Worm (Caenorhabditis elegans): ENCODE measurements around the gene clec-166.

Gene clec-166

DNA sequence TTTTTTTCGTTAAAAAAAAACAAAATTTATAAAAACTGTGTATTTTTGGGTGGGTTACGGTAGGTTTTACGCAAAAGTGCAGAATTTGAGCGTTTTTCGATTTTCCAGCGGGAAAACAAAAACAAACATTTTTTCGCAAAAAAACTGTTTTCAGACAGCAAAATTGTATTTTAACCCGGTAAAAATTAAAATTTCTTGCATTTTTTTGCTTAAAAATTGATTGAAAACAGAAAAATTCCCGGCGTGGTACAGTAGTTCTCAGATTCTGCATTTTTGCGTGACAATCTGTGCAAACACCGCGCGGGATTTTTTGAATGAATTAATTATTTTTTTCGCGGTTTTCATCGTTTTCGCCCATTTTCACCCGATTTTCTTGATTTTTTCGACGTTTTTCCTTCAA is 25.9 kb upstream of the clec-166 start:
- TF ChIP-seq F16B12.6 (tag; optimal IDR thresholded peaks at IDR 0.05) = peak; percentile 5
- TF ChIP-seq efl-1 (optimal IDR thresholded peaks at IDR 0.05) = no peak
- peak in 1 of 2 experiments; percentile 3 for TF ChIP-seq efl-1 (GFP tag; optimal IDR thresholded peaks at IDR 0.05 in 1 of 2)
- TF ChIP-seq mab-9 (GFP tag; IDR thresholded peaks at IDR 0.05) = no peak
- TF ChIP-seq lsy-2 (tag; optimal IDR thresholded peaks at IDR 0.05) = peak in 1 of 2 experiments; percentile 28

DNA sequence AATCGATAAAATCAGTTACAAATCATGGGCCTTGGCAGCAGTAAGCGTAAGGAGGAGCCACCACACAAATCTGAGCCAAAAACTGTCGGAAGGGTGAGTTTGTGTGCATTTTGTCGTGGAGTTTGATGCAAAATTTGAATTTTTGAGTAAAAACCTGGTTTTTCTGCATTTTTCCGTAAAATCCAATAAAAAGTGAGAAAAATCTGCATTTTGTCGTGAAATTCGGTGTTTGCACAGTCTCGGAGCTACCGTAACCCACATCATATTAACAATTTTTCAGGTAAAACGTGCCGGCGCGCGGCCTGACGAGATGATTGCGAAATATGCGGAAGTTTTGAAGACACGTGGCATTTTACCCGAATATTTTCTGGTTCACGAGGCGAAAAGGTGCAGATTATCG is 24.8 kb upstream of the clec-166 start:
- TF ChIP-seq unc-130 (tag; optimal IDR thresholded peaks at IDR 0.05) (no peak), zip-4 (GFP tag; optimal IDR thresholded peaks at IDR 0.05) (no peak), efl-1 (optimal IDR thresholded peaks at IDR 0.05) (no peak), efl-1 (GFP tag; optimal IDR thresholded peaks at IDR 0.05 in 1 of 2) (peak in 1 of 2 experiments; percentile 10), skn-1 (tag; optimal IDR thresholded peaks at IDR 0.05) (no peak), nhr-20 (tag; optimal IDR thresholded peaks at IDR 0.05) (no peak)

DNA sequence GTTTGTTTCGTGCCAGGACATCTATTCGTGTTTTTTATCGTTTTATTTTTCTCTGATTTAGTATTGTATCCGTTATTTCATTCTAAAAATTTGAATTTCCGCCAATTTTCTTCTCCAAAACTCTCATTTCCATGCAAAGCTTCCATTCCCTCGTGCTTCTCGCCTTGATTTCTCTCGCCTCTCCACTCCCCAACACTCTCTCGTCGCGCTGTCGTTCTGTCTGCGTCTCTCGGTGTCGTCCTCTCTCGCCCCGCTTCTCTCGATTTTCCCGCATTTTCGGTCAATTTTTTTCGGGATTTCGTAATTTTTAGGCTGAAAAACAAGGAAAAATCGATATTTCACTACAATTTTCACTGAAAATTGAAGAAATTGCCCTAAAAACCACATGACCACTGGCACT is 23.4 kb upstream of the clec-166 start, which contains the start of gene C09E9.1:
Gene C09E9.1, plus strand, starts transcription at position 286 of the 400 bp plus-strand sequence.
- TF ChIP-seq pqm-1 (tag; optimal IDR thresholded peaks at IDR 0.05) (no peak), nhr-90 (tag; optimal IDR thresholded peaks at IDR 0.05; ENCODE audit: poor library complexity) (peak; percentile 4), fkh-10 (GFP tag; optimal IDR thresholded peaks at IDR 0.05) (no peak), dpl-1 (GFP tag; optimal IDR thresholded peaks at IDR 0.05) (peak; percentile 80 to 88 (median 80)), egl-13 (tag; optimal IDR thresholded peaks at IDR 0.05) (peak; percentile 72), unc-86 (tag; optimal IDR thresholded peaks at IDR 0.05) (peak; percentile 77), nhr-237 (tag; optimal IDR thresholded peaks at IDR 0.05) (no peak), lin-13 (GFP tag; optimal IDR thresholded peaks at IDR 0.05) (peak; percentile 52), nhr-77 (tag; optimal IDR thresholded peaks at IDR 0.05) (no peak), fkh-8 (tag; optimal IDR thresholded peaks at IDR 0.05) (peak; percentile 85), snu-23 (GFP tag; optimal IDR thresholded peaks at IDR 0.05) (peak; percentile 75), ceh-82 (tag; optimal IDR thresholded peaks at IDR 0.05) (peak in 2 of 3 experiments; percentile 25 to 71), mdl-1 (tag; optimal IDR thresholded peaks at IDR 0.05) (peak; percentile 89 to 98), zip-4 (GFP tag; optimal IDR thresholded peaks at IDR 0.05) (peak; percentile 30), blmp-1 (tag; optimal IDR thresholded peaks at IDR 0.05) (peak; percentile 19), lin-15B (tag; optimal IDR thresholded peaks at IDR 0.05) (peak; percentile 77), elt-2 (tag; optimal IDR thresholded peaks at IDR 0.05) (peak; percentile 50), nhr-19 (GFP tag; conservative IDR thresholded peaks at IDR 0.05) (peak; percentile 40), xbp-1 (tag; optimal IDR thresholded peaks at IDR 0.05) (peak; percentile 59), snpc-4 (tag; optimal IDR thresholded peaks at IDR 0.05) (peak; percentile 43), nhr-47 (tag; optimal IDR thresholded peaks at IDR 0.05) (peak; percentile 85), irx-1 (tag; optimal IDR thresholded peaks at IDR 0.05) (peak; percentile 38), elt-3 (tag; optimal IDR thresholded peaks at IDR 0.05) (peak in 1 of 6 experiments; percentile 59), zag-1 (tag; optimal IDR thresholded peaks at IDR 0.05) (no peak), lin-14 (GFP tag; optimal IDR thresholded peaks at IDR 0.05) (peak; percentile 79), ceh-88 (GFP tag; IDR thresholded peaks at IDR 0.05) (no peak), pax-3 (tag; optimal IDR thresholded peaks at IDR 0.05) (peak; percentile 7), ztf-4 (tag; optimal IDR thresholded peaks at IDR 0.05) (peak; percentile 1), isw-1 (GFP tag; IDR thresholded peaks at IDR 0.05) (peak; percentile 60), F16B12.6 (tag; optimal IDR thresholded peaks at IDR 0.05) (peak; percentile 14), lir-3 (tag; optimal IDR thresholded peaks at IDR 0.05; ENCODE audit: poor library complexity) (no peak), efl-1 (optimal IDR thresholded peaks at IDR 0.05) (peak; percentile 84 to 90), efl-1 (GFP tag; optimal IDR thresholded peaks at IDR 0.05 in 1 of 2) (peak; percentile 88 to 98), hpl-2 (GFP tag; optimal IDR thresholded peaks at IDR 0.05) (no peak), skn-1 (tag; optimal IDR thresholded peaks at IDR 0.05) (peak; percentile 76), nhr-71 (tag; optimal IDR thresholded peaks at IDR 0.05) (peak; percentile 88), ama-1 (optimal IDR thresholded peaks at IDR 0.05) (peak; percentile 24), unc-98 (GFP tag; IDR thresholded peaks at IDR 0.05) (no peak), aly-2 (tag; optimal IDR thresholded peaks at IDR 0.05) (no peak), lin-35 (GFP tag; optimal IDR thresholded peaks at IDR 0.05) (peak; percentile 86 to 92), ztf-11 (tag; optimal IDR thresholded peaks at IDR 0.05) (peak in 1 of 2 experiments; percentile 24), tbx-2 (tag; optimal IDR thresholded peaks at IDR 0.05) (peak; percentile 73), swsn-7 (tag; optimal IDR thresholded peaks at IDR 0.05) (peak; percentile 75), nhr-11 (tag; optimal IDR thresholded peaks at IDR 0.05) (peak; percentile 39)
